Fruit fly (Drosophila melanogaster) whole organism, prepupa: ENCODE measurements around the gene Polr2I.

Source experiments
- Blimp-1 ChIP-seq: fragments of 200-800 bp; sonication (Bioruptor generic); optimal IDR thresholded peaks from 3 replicates; lab custom pipeline; 2017; ENCODE audit warnings: missing biosample characterization, missing genetic modification characterization, mild to moderate bottlenecking, moderate library complexity, missing genetic modification reagents
- CG10631 ChIP-seq: fragments of 200-800 bp; sonication (Bioruptor generic); optimal IDR thresholded peaks from 2 replicates; lab custom pipeline; 2016; ENCODE audit warnings: missing biosample characterization, missing genetic modification characterization
- CG1621 ChIP-seq: fragments of 200-800 bp; sonication (Bioruptor generic); optimal IDR thresholded peaks from 3 replicates; lab custom pipeline; 2018; ENCODE audit warnings: missing biosample characterization, mild to moderate bottlenecking, missing genetic modification characterization
- CG8319 ChIP-seq: fragments of 200-800 bp; sonication (Bioruptor generic); optimal IDR thresholded peaks from 3 replicates; lab custom pipeline; 2016; ENCODE audit warnings: missing biosample characterization, missing genetic modification characterization
- CG8632 ChIP-seq: fragments of 200-800 bp; sonication (Bioruptor generic); optimal IDR thresholded peaks from 3 replicates; lab custom pipeline; 2016; ENCODE audit warnings: missing biosample characterization, missing genetic modification characterization
- Gug ChIP-seq: fragments of 200-800 bp; sonication (Bioruptor generic); IDR thresholded peaks from 2 replicates; pipeline ENCODE4 v1.3.6; 2022; ENCODE audit warnings: missing biosample characterization, missing genetic modification characterization
- Lpt ChIP-seq: fragments of 200-800 bp; sonication (Bioruptor generic); optimal IDR thresholded peaks from 3 replicates; lab custom pipeline; 2016; ENCODE audit warnings: missing biosample characterization, missing genetic modification characterization
- Sox102F ChIP-seq: fragments of 200-800 bp; sonication (Bioruptor generic); optimal IDR thresholded peaks from 2 replicates; lab custom pipeline; 2016; ENCODE audit warnings: missing biosample characterization, mild to moderate bottlenecking, missing genetic modification characterization
- Sox14 ChIP-seq: fragments of 200-800 bp; sonication (Bioruptor generic); optimal IDR thresholded peaks from 3 replicates; lab custom pipeline; 2016; ENCODE audit warnings: missing biosample characterization, missing genetic modification characterization

dm6 chr3R:14327113-14327466, 18.2 kb downstream of the Polr2I start:
- no peak for TF ChIP-seq Lpt (GFP tag; lab: Kevin White, UChicago)
- TF ChIP-seq CG8632 (GFP tag; lab: Kevin White, UChicago), result no peak
- no peak for TF ChIP-seq Sox102F (GFP tag; lab: Kevin White, UChicago)
- TF ChIP-seq Blimp-1 (GFP tag; lab: Kevin White, UChicago), result no peak
- no peak for TF ChIP-seq CG1621 (tag; lab: Kevin White, UChicago)
- TF ChIP-seq Sox14 (GFP tag; lab: Kevin White, UChicago), result no peak
- no peak for TF ChIP-seq CG10631 (GFP tag; lab: Kevin White, UChicago)
- no peak for TF ChIP-seq CG8319
- TF ChIP-seq Gug (GFP tag; lab: Robert Waterston, UW), result no peak
